Worm (Caenorhabditis elegans) whole organism, late embryonic: ENCODE data around the gene Y82E9BL.18.

ENCODE experiments used
- K02D7.2 ChIP-seq: sonication (generic microtip); optimal IDR thresholded peaks from 2 replicates; lab custom pipeline; 2017; ENCODE audit warnings: mild to moderate bottlenecking, missing genetic modification characterization, missing compliant biosample characterization
- K09A11.1 ChIP-seq: sonication (generic microtip); optimal IDR thresholded peaks from 2 replicates; lab custom pipeline; 2017; ENCODE audit warnings: antibody characterized with exemption, mild to moderate bottlenecking, missing genetic modification characterization, missing compliant biosample characterization; ENCODE audit not compliant: insufficient read depth
- ama-1 ChIP-seq: fragments of 150-350 bp; optimal IDR thresholded peaks from 2 replicates; lab custom pipeline; 2014
- hlh-13 ChIP-seq: fragments of 200-800 bp; sonication (Bioruptor generic); optimal IDR thresholded peaks from 2 replicates; lab custom pipeline; 2018; ENCODE audit warnings: mild to moderate bottlenecking, missing genetic modification characterization, missing compliant biosample characterization
- npax-4 ChIP-seq: sonication (generic microtip); optimal IDR thresholded peaks from 2 replicates; lab custom pipeline; 2016; ENCODE audit warnings: missing genetic modification characterization, missing compliant biosample characterization
- pha-4 ChIP-seq: fragments of 150-350 bp; optimal IDR thresholded peaks from 2 replicates; lab custom pipeline; 2018; ENCODE audit warnings: missing biosample characterization, missing genetic modification reagents, missing genetic modification characterization
- pqm-1 ChIP-seq: sonication (generic microtip); optimal IDR thresholded peaks from 2 replicates; lab custom pipeline; 2016; ENCODE audit warnings: missing genetic modification characterization, missing compliant biosample characterization
- tbx-2 ChIP-seq: sonication (generic microtip); optimal IDR thresholded peaks from 2 replicates; lab custom pipeline; 2016; ENCODE audit warnings: missing genetic modification characterization, missing compliant biosample characterization

- TF ChIP-seq K09A11.1 (tag; lab: Kevin White, UChicago) (no peak), npax-4 (tag; lab: Kevin White, UChicago) (no peak), pqm-1 (tag; lab: Kevin White, UChicago) (no peak), pha-4 (no peak), hlh-13 (GFP tag; lab: Kevin White, UChicago) (no peak), ama-1 (no peak), tbx-2 (tag; lab: Kevin White, UChicago) (no peak), K02D7.2 (tag; lab: Kevin White, UChicago) (no peak)
Measured at ce11 chrIII:1289139-1289538, 37.5 kb upstream of the Y82E9BL.18 start.
